Worm (Caenorhabditis elegans) whole organism, early embryonic: ENCODE results near the gene nas-11.

ENCODE experiments used
- F13C5.2 ChIP-seq: sonication (generic microtip); optimal IDR thresholded peaks from 2 replicates; lab custom pipeline; 2017; ENCODE audit warnings: mild to moderate bottlenecking, missing genetic modification characterization, inconsistent platforms, missing compliant biosample characterization
- ama-1 ChIP-seq: fragments of 150-350 bp; optimal IDR thresholded peaks from 2 replicates; lab custom pipeline; 2014
- ceh-13 ChIP-seq: fragments of 200-800 bp; sonication (Bioruptor generic); optimal IDR thresholded peaks from 2 replicates; lab custom pipeline; 2018; ENCODE audit warnings: mild to moderate bottlenecking, missing genetic modification characterization, missing compliant biosample characterization
- ceh-36 ChIP-seq: sonication (generic microtip); optimal IDR thresholded peaks from 2 replicates; lab custom pipeline; 2016; ENCODE audit warnings: missing genetic modification characterization, inconsistent platforms, missing compliant biosample characterization
- ets-7 ChIP-seq: sonication (generic microtip); optimal IDR thresholded peaks from 2 replicates; lab custom pipeline; 2016; ENCODE audit warnings: missing genotype, missing genetic modification characterization, missing compliant biosample characterization
- flt-1 ChIP-seq: fragments of 200-800 bp; sonication (Bioruptor generic); IDR thresholded peaks from 2 replicates; pipeline ENCODE4 v1.3.6; 2022; ENCODE audit warnings: missing genetic modification characterization, missing compliant biosample characterization
- hmg-4 ChIP-seq: fragments of 200-800 bp; sonication (Bioruptor generic); optimal IDR thresholded peaks from 2 replicates; lab custom pipeline; 2018; ENCODE audit warnings: mild to moderate bottlenecking, missing genetic modification characterization, missing compliant biosample characterization
- pes-1 ChIP-seq: fragments of 200-800 bp; sonication (Bioruptor generic); IDR thresholded peaks from 2 replicates; pipeline ENCODE4 v1.3.6; 2022; ENCODE audit warnings: missing genetic modification reagents, missing genetic modification characterization, missing compliant biosample characterization
- tbx-11 ChIP-seq: fragments of 200-800 bp; sonication (Bioruptor generic); IDR thresholded peaks from 2 replicates; pipeline ENCODE4 v1.3.6; 2022; ENCODE audit warnings: missing genetic modification characterization, missing compliant biosample characterization

DNA sequence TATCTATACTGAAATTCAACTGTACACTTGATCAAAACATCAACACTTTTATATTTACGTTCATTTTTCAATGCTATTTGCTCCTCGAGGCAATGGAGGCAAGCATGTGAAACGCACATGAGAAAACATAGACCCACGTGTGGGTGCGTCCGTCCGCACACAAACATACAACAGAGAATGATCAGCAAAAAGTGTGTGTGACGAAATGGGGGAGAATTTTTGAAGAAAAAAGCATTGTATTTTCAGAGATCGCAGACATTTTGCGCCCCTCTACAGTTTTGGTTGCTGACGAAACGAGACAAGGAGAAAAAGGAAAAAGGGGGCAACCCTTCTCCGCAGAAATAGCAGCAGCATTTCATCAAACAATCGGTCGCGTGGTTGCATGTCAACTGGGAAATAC, 36.8 kb downstream of the nas-11 start:
- TF ChIP-seq hmg-4 (GFP tag; lab: Kevin White, UChicago) (no peak), flt-1 (GFP tag; lab: Robert Waterston, UW) (no peak), tbx-11 (GFP tag; lab: Robert Waterston, UW) (no peak), ets-7 (no peak), F13C5.2 (tag; lab: Kevin White, UChicago) (no peak), pes-1 (no peak), ceh-13 (GFP tag; lab: Kevin White, UChicago) (no peak), ama-1 (lab: Kevin White, UChicago) (no peak), ceh-36 (tag; lab: Kevin White, UChicago) (no peak)
